Fruit fly (Drosophila melanogaster): ENCODE measurements around the gene spi.

spi gene

dm6 chr2L:19587334-19587659, 10.2 kb upstream of the spi start (continued):
- TF ChIP-seq Drgx (GFP tag; IDR thresholded peaks at IDR 0.05): 0 out of 2 replicates have a peak, but pooled peaks have one; percentile 3
- no peak for TF ChIP-seq CG17186 (GFP tag; optimal IDR thresholded peaks at IDR 0.05)
- peak; percentile 45 for TF ChIP-seq CG2120 (GFP tag; optimal IDR thresholded peaks at IDR 0.05)
- TF ChIP-seq CG7839 (tag; optimal IDR thresholded peaks at IDR 0.05): no peak
- TF ChIP-seq Mes4 (GFP tag; optimal IDR thresholded peaks at IDR 0.05): no peak
- 0 out of 3 replicates have a peak, but pooled peaks have one; percentile 10 for TF ChIP-seq CG2199 (GFP tag; IDR thresholded peaks at IDR 0.05)
- peak; percentile 5 for TF ChIP-seq BEAF-32 (GFP tag; optimal IDR thresholded peaks at IDR 0.05)
- peak; percentile 20 for TF ChIP-seq kah (GFP tag; optimal IDR thresholded peaks at IDR 0.05)
- no peak for TF ChIP-seq corto (GFP tag; optimal IDR thresholded peaks at IDR 0.05)
- TF ChIP-seq crp (GFP tag; optimal IDR thresholded peaks at IDR 0.05): no peak
- peak; percentile 87 for TF ChIP-seq CG8478 (optimal IDR thresholded peaks at IDR 0.05)
- TF ChIP-seq Sin3A (optimal IDR thresholded peaks at IDR 0.05): peak; percentile 35
- no peak for TF ChIP-seq HLH4C (GFP tag; IDR thresholded peaks at IDR 0.05; ENCODE audit: partially characterized antibody)
- TF ChIP-seq sna (GFP tag; IDR thresholded peaks at IDR 0.05; ENCODE audit: partially characterized antibody): 0 out of 2 replicates have a peak, but pooled peaks have one; percentile 8
- no peak for TF ChIP-seq Nf-YC (tag; optimal IDR thresholded peaks at IDR 0.05)
- no peak for TF ChIP-seq CG1647 (GFP tag; optimal IDR thresholded peaks at IDR 0.05)
- TF ChIP-seq E2f1 (GFP tag; IDR thresholded peaks at IDR 0.05): 0 out of 2 replicates have a peak, but pooled peaks have one; percentile 2
- TF ChIP-seq run (tag; optimal IDR thresholded peaks at IDR 0.05): no peak
- TF ChIP-seq CG4617 (GFP tag; optimal IDR thresholded peaks at IDR 0.05; ENCODE audit: borderline replicate concordance): peak; percentile 66
- TF ChIP-seq sens-2 (GFP tag; IDR thresholded peaks at IDR 0.05): no peak
- 0 out of 2 replicates have a peak, but pooled peaks have one; percentile 16 for TF ChIP-seq CG4360 (GFP tag; IDR thresholded peaks at IDR 0.05)
- TF ChIP-seq CG17612 (GFP tag; IDR thresholded peaks at IDR 0.05): no peak
- TF ChIP-seq CG32532 (GFP tag; IDR thresholded peaks at IDR 0.05): 0 out of 2 replicates have a peak, but pooled peaks have one; percentile 3
- peak; percentile 83 for TF ChIP-seq onecut (GFP tag; IDR thresholded peaks at IDR 0.05)
- TF ChIP-seq Aef1 (GFP tag; IDR thresholded peaks at IDR 0.05): 0 out of 3 replicates have a peak, but pooled peaks have one; percentile 8
- TF ChIP-seq CG11398 (GFP tag; optimal IDR thresholded peaks at IDR 0.05): no peak
- TF ChIP-seq hbn (GFP tag; IDR thresholded peaks at IDR 0.05; ENCODE audit: partially characterized antibody): no peak
- TF ChIP-seq Atf6 (GFP tag; IDR thresholded peaks at IDR 0.05): 0 out of 2 replicates have a peak, but pooled peaks have one; percentile 16
- peak; percentile 46 for TF ChIP-seq Scr (GFP tag; IDR thresholded peaks at IDR 0.05; ENCODE audit: partially characterized antibody)
- TF ChIP-seq CG13287 (GFP tag; IDR thresholded peaks at IDR 0.05; ENCODE audit: partially characterized antibody): 0 out of 2 replicates have a peak, but pooled peaks have one; percentile 3
- TF ChIP-seq MESR4 (GFP tag; optimal IDR thresholded peaks at IDR 0.05): peak; percentile 17
- TF ChIP-seq CG34224 (GFP tag; IDR thresholded peaks at IDR 0.05; ENCODE audit: partially characterized antibody): peak; percentile 5; the same call in 1 of the 3 replicates
- no peak for TF ChIP-seq eyg (GFP tag; optimal IDR thresholded peaks at IDR 0.05)
- TF ChIP-seq grn (GFP tag; optimal IDR thresholded peaks at IDR 0.05): no peak
- 0 out of 2 replicates have a peak, but pooled peaks have one; percentile 17 for TF ChIP-seq CG32767 (GFP tag; IDR thresholded peaks at IDR 0.05)
- peak; percentile 37 for TF ChIP-seq CG8924 (tag; optimal IDR thresholded peaks at IDR 0.05)
- 0 out of 2 replicates have a peak, but pooled peaks have one; percentile 49 for TF ChIP-seq MBD-R2 (GFP tag; IDR thresholded peaks at IDR 0.05)
- peak; percentile 4 for TF ChIP-seq CG12659 (GFP tag; optimal IDR thresholded peaks at IDR 0.05)
- no peak for TF ChIP-seq CG8388 (GFP tag; optimal IDR thresholded peaks at IDR 0.05)
